Worm (Caenorhabditis elegans): ENCODE measurements around the gene acly-2.
A peak's percentile ranks its signal among the peaks of the same experiment; 100 is the strongest.

Gene acly-2

ce11 chrV:13152575-13152974, 36.3 kb downstream of the acly-2 start, which contains the start of gene noca-1:
Gene noca-1 (plus strand): TSS chrV:13152919.
- no peak for TF ChIP-seq cnd-1 (tag; optimal IDR thresholded peaks at IDR 0.05)
- TF ChIP-seq unc-120 (tag; optimal IDR thresholded peaks at IDR 0.05; ENCODE audit: poor library complexity, severe bottlenecking) = no peak
- no peak for TF ChIP-seq unc-62 (GFP tag; optimal IDR thresholded peaks at IDR 0.05)
- no peak for TF ChIP-seq mls-2 (tag; optimal IDR thresholded peaks at IDR 0.05)
- TF ChIP-seq nhr-76 (tag; optimal IDR thresholded peaks at IDR 0.05) = no peak
- no peak for TF ChIP-seq nhr-12 (tag; optimal IDR thresholded peaks at IDR 0.05)
- no peak for TF ChIP-seq drap-1 (GFP tag; optimal IDR thresholded peaks at IDR 0.05)
- no peak for TF ChIP-seq M03D4.4 (tag; optimal IDR thresholded peaks at IDR 0.05)
- TF ChIP-seq pha-4 (tag; optimal IDR thresholded peaks at IDR 0.05) = no peak
- no peak for TF ChIP-seq hlh-1 (tag; optimal IDR thresholded peaks at IDR 0.05)
- TF ChIP-seq ztf-11 (tag; optimal IDR thresholded peaks at IDR 0.05) = no peak
- TF ChIP-seq ham-2 (GFP tag; optimal IDR thresholded peaks at IDR 0.05) = no peak
- TF ChIP-seq lin-32 (GFP tag; optimal IDR thresholded peaks at IDR 0.05) = no peak
- no peak for TF ChIP-seq unc-39 (tag; optimal IDR thresholded peaks at IDR 0.05)
- no peak for TF ChIP-seq sem-2 (GFP tag; optimal IDR thresholded peaks at IDR 0.05)
- no peak for TF ChIP-seq ceh-83 (GFP tag; optimal IDR thresholded peaks at IDR 0.05)
- TF ChIP-seq mep-1 (tag; optimal IDR thresholded peaks at IDR 0.05) = no peak
- no peak for TF ChIP-seq snpc-4 (tag; optimal IDR thresholded peaks at IDR 0.05)

- TF ChIP-seq nhr-28 (tag; optimal IDR thresholded peaks at IDR 0.05) (no peak), nhr-76 (tag; optimal IDR thresholded peaks at IDR 0.05) (no peak), zip-8 (tag; optimal IDR thresholded peaks at IDR 0.05) (no peak), sptf-1 (tag; optimal IDR thresholded peaks at IDR 0.05) (no peak), lin-13 (tag; optimal IDR thresholded peaks at IDR 0.05) (no peak), unc-62 (GFP tag; optimal IDR thresholded peaks at IDR 0.05) (peak; percentile 97), bed-3 (GFP tag; optimal IDR thresholded peaks at IDR 0.05) (no peak), flh-1 (GFP tag; optimal IDR thresholded peaks at IDR 0.05) (no peak), lin-32 (GFP tag; optimal IDR thresholded peaks at IDR 0.05) (no peak), mls-2 (tag; optimal IDR thresholded peaks at IDR 0.05) (no peak), sem-2 (GFP tag; optimal IDR thresholded peaks at IDR 0.05) (no peak), cnd-1 (tag; optimal IDR thresholded peaks at IDR 0.05) (no peak), nhr-12 (tag; optimal IDR thresholded peaks at IDR 0.05) (no peak), hlh-1 (tag; optimal IDR thresholded peaks at IDR 0.05) (peak; percentile 89), mab-5 (tag; optimal IDR thresholded peaks at IDR 0.05) (peak; percentile 40), ceh-39 (tag; optimal IDR thresholded peaks at IDR 0.05) (no peak), nhr-2 (tag; optimal IDR thresholded peaks at IDR 0.05) (no peak), elt-1 (tag; optimal IDR thresholded peaks at IDR 0.05; ENCODE audit: borderline replicate concordance, insufficient read depth) (no peak), blmp-1 (tag; optimal IDR thresholded peaks at IDR 0.05) (no peak), drap-1 (GFP tag; optimal IDR thresholded peaks at IDR 0.05) (no peak), nhr-237 (tag; optimal IDR thresholded peaks at IDR 0.05) (no peak)
Measured at ce11 chrV:13154225-13154624, 37.9 kb downstream of the acly-2 start.

- no peak for TF ChIP-seq ceh-39 (tag; optimal IDR thresholded peaks at IDR 0.05)
- TF ChIP-seq bed-3 (GFP tag; optimal IDR thresholded peaks at IDR 0.05) = no peak
- no peak for TF ChIP-seq lin-13 (tag; optimal IDR thresholded peaks at IDR 0.05)
- TF ChIP-seq unc-62 (GFP tag; optimal IDR thresholded peaks at IDR 0.05) = peak; percentile 57
- no peak for TF ChIP-seq M03D4.4 (tag; optimal IDR thresholded peaks at IDR 0.05)
- no peak for TF ChIP-seq cnd-1 (tag; optimal IDR thresholded peaks at IDR 0.05)
Measured at ce11 chrV:13157073-13157472, 40.8 kb downstream of the acly-2 start.

- TF ChIP-seq unc-62 (GFP tag; optimal IDR thresholded peaks at IDR 0.05) = peak; percentile 4
- TF ChIP-seq ces-1 (GFP tag; optimal IDR thresholded peaks at IDR 0.05) = no peak
Measured at ce11 chrV:13161052-13161451, 44.8 kb downstream of the acly-2 start.

ce11 chrV:13162885-13163284, 46.6 kb downstream of the acly-2 start:
- TF ChIP-seq ztf-11 (tag; optimal IDR thresholded peaks at IDR 0.05) (no peak), cnd-1 (tag; optimal IDR thresholded peaks at IDR 0.05) (no peak), zip-8 (tag; optimal IDR thresholded peaks at IDR 0.05) (no peak), ceh-43 (GFP tag; optimal IDR thresholded peaks at IDR 0.05) (no peak), hlh-1 (tag; optimal IDR thresholded peaks at IDR 0.05) (no peak), snpc-4 (tag; optimal IDR thresholded peaks at IDR 0.05) (no peak), nhr-12 (tag; optimal IDR thresholded peaks at IDR 0.05) (no peak), unc-62 (GFP tag; optimal IDR thresholded peaks at IDR 0.05) (no peak), unc-120 (tag; optimal IDR thresholded peaks at IDR 0.05; ENCODE audit: poor library complexity, severe bottlenecking) (no peak), elt-3 (tag; optimal IDR thresholded peaks at IDR 0.05) (no peak), ces-1 (GFP tag; optimal IDR thresholded peaks at IDR 0.05) (no peak), lsy-2 (tag; optimal IDR thresholded peaks at IDR 0.05) (no peak), ceh-83 (GFP tag; optimal IDR thresholded peaks at IDR 0.05) (no peak), bed-3 (GFP tag; optimal IDR thresholded peaks at IDR 0.05) (no peak)

All from whole organism, mixed stage, embryonic.